Worm (Caenorhabditis elegans) whole organism, L3 larva: Measurements from ENCODE around the gene knl-1.

Experiments used
- aly-2 ChIP-seq: fragments of 150-350 bp; optimal IDR thresholded peaks from 2 replicates; lab custom pipeline; 2014; ENCODE audit warnings: missing biosample characterization, missing genetic modification characterization
- ama-1 ChIP-seq: fragments of 150-350 bp; optimal IDR thresholded peaks from 2 replicates; lab custom pipeline; 2018
- ceh-9 ChIP-seq: sonication (generic microtip); optimal IDR thresholded peaks from 2 replicates; lab custom pipeline; 2018; ENCODE audit warnings: missing biosample characterization, missing genetic modification characterization
- elt-1 ChIP-seq: fragments of 150-350 bp; optimal IDR thresholded peaks from 2 replicates; lab custom pipeline; 2014; ENCODE audit warnings: missing biosample characterization, missing genetic modification characterization
- fos-1 ChIP-seq: fragments of 150-350 bp; optimal IDR thresholded peaks from 2 replicates; lab custom pipeline; 2014; ENCODE audit warnings: missing biosample characterization, missing genetic modification characterization
- hmg-11 ChIP-seq: sonication (generic microtip); optimal IDR thresholded peaks from 2 replicates; lab custom pipeline; 2016; ENCODE audit warnings: missing genetic modification characterization, missing compliant biosample characterization
- jun-1 ChIP-seq: fragments of 150-350 bp; optimal IDR thresholded peaks from 2 replicates; lab custom pipeline; 2014; ENCODE audit warnings: missing biosample characterization, missing genetic modification reagents, missing genetic modification characterization
- lin-15B ChIP-seq: fragments of 150-350 bp; optimal IDR thresholded peaks from 2 replicates; lab custom pipeline; 2014; ENCODE audit warnings: missing biosample characterization, missing genetic modification characterization
- lin-39 ChIP-seq: fragments of 150-350 bp; optimal IDR thresholded peaks from 2 replicates; lab custom pipeline; 2018; ENCODE audit warnings: missing biosample characterization, missing genetic modification reagents, missing genetic modification characterization
- nhr-11 ChIP-seq: fragments of 150-350 bp; optimal IDR thresholded peaks from 2 replicates; lab custom pipeline; 2014; ENCODE audit warnings: missing biosample characterization, missing genetic modification characterization
- nhr-76 ChIP-seq: fragments of 150-350 bp; sonication (generic microtip); optimal IDR thresholded peaks from 5 replicates; lab custom pipeline; 2014; ENCODE audit warnings: missing biosample characterization, missing genetic modification characterization
- pha-4 ChIP-seq: fragments of 150-350 bp; optimal IDR thresholded peaks from 2 replicates; lab custom pipeline; 2014; ENCODE audit warnings: missing biosample characterization, missing genetic modification reagents, missing genetic modification characterization
- skn-1 ChIP-seq: fragments of 150-350 bp; optimal IDR thresholded peaks from 2 replicates; lab custom pipeline; 2014; ENCODE audit warnings: missing biosample characterization, missing genetic modification characterization
- ztf-11 ChIP-seq: fragments of 150-350 bp; optimal IDR thresholded peaks from 2 replicates; lab custom pipeline; 2014; ENCODE audit warnings: missing biosample characterization, missing genetic modification characterization

ce11 chrIII:8226178-8226577 lies 24.3 kb upstream of the knl-1 start, which contains the start of gene rfs-1:
- TF ChIP-seq fos-1 (tag; lab: Kevin White, UChicago) (no peak), nhr-76 (no peak), ceh-9 (no peak), elt-1 (tag; lab: Kevin White, UChicago) (no peak), hmg-11 (tag; lab: Kevin White, UChicago) (no peak), ztf-11 (tag; lab: Kevin White, UChicago) (no peak), lin-15B (no peak), lin-39 (tag; lab: Kevin White, UChicago) (no peak), aly-2 (tag; lab: Kevin White, UChicago) (no peak), pha-4 (tag; lab: Kevin White, UChicago) (no peak), nhr-11 (tag; lab: Kevin White, UChicago) (no peak), ama-1 (lab: Kevin White, UChicago) (no peak), jun-1 (tag; lab: Kevin White, UChicago) (no peak), skn-1 (tag; lab: Kevin White, UChicago) (no peak)
